Worm (Caenorhabditis elegans) whole organism, young adult: ENCODE measurements around the gene Y39G8B.5.

Experiments
- B0019.2 ChIP-seq: fragments of 200-800 bp; sonication (Bioruptor generic); conservative IDR thresholded peaks from 2 replicates; pipeline ENCODE4 v1.3.6; 2022; ENCODE audit warnings: missing genetic modification reagents, missing genetic modification characterization, missing compliant biosample characterization
- B0336.3 ChIP-seq: fragments of 200-800 bp; sonication (Bioruptor generic); IDR thresholded peaks from 2 replicates; pipeline ENCODE4 v1.3.6; 2022; ENCODE audit warnings: missing genetic modification characterization, missing compliant biosample characterization
- F22D6.2 ChIP-seq: sonication (generic microtip); optimal IDR thresholded peaks from 2 replicates; lab custom pipeline; 2016; ENCODE audit warnings: mild to moderate bottlenecking, missing genetic modification characterization, missing compliant biosample characterization
- F23B12.7 ChIP-seq: sonication (generic microtip); optimal IDR thresholded peaks from 2 replicates; lab custom pipeline; 2017; ENCODE audit warnings: missing genetic modification characterization, mild to moderate bottlenecking, missing compliant biosample characterization, antibody characterized with exemption, moderate library complexity; ENCODE audit not compliant: insufficient read depth
- F55B11.4 ChIP-seq: sonication (generic microtip); optimal IDR thresholded peaks from 2 replicates; lab custom pipeline; 2016; ENCODE audit warnings: missing compliant biosample characterization, missing genetic modification characterization, borderline replicate concordance; ENCODE audit not compliant: insufficient read depth
- F57C9.4 ChIP-seq: sonication (generic microtip); optimal IDR thresholded peaks from 2 replicates; lab custom pipeline; 2017; ENCODE audit warnings: mild to moderate bottlenecking, missing genetic modification characterization, missing compliant biosample characterization
- Y95B8A.8 ChIP-seq: fragments of 200-800 bp; sonication (Bioruptor generic); IDR thresholded peaks from 2 replicates; pipeline ENCODE4 v1.3.6; 2022; ENCODE audit warnings: missing genetic modification reagents, missing genetic modification characterization, missing compliant biosample characterization
- attf-5 ChIP-seq: fragments of 200-800 bp; sonication (Bioruptor generic); optimal IDR thresholded peaks from 2 replicates; lab custom pipeline; 2018; ENCODE audit warnings: mild to moderate bottlenecking, missing genetic modification characterization, missing compliant biosample characterization
- bed-1 ChIP-seq: fragments of 200-800 bp; sonication (Bioruptor generic); IDR thresholded peaks from 2 replicates; pipeline ENCODE4 v1.3.6; 2022; ENCODE audit warnings: missing genetic modification reagents, missing genetic modification characterization, missing compliant biosample characterization
- ccch-3 ChIP-seq: fragments of 200-800 bp; sonication (Bioruptor generic); optimal IDR thresholded peaks from 2 replicates; lab custom pipeline; 2018; ENCODE audit warnings: mild to moderate bottlenecking, missing genetic modification characterization, missing compliant biosample characterization
- cebp-1 ChIP-seq, 2 experiments: fragments of 200-800 bp in 1 of 2; sonication (Bioruptor generic) in 1 of 2; sonication (generic microtip) in 1 of 2; IDR thresholded peaks in 1 of 2; optimal IDR thresholded peaks in 1 of 2; 2 replicates each; pipeline versions ENCODE4 v1.3.6 to Lab custom; 2017 to 2022; ENCODE audit warnings: missing compliant biosample characterization in 2 of 2, missing genetic modification characterization in 2 of 2, mild to moderate bottlenecking in 1 of 2, missing genetic modification reagents in 1 of 2, moderate library complexity in 1 of 2
- ceh-79 ChIP-seq: sonication (generic microtip); optimal IDR thresholded peaks from 2 replicates; lab custom pipeline; 2017; ENCODE audit warnings: mild to moderate bottlenecking, missing genetic modification characterization, missing compliant biosample characterization
- chd-7 ChIP-seq: sonication (generic microtip); optimal IDR thresholded peaks from 2 replicates; lab custom pipeline; 2016; ENCODE audit warnings: mild to moderate bottlenecking, missing genetic modification characterization, moderate library complexity, missing compliant biosample characterization
- dox-1 ChIP-seq: fragments of 200-800 bp; sonication (Bioruptor generic); IDR thresholded peaks from 2 replicates; pipeline ENCODE4 v1.3.6; 2022; ENCODE audit warnings: missing genetic modification reagents, missing genetic modification characterization, missing compliant biosample characterization
- fkh-3 ChIP-seq: sonication (generic microtip); optimal IDR thresholded peaks from 2 replicates; lab custom pipeline; 2016; ENCODE audit warnings: mild to moderate bottlenecking, missing genetic modification characterization, missing compliant biosample characterization
- hlh-26 ChIP-seq: fragments of 200-800 bp; sonication (Bioruptor generic); conservative IDR thresholded peaks from 2 replicates; pipeline ENCODE4 v1.3.6; 2022; ENCODE audit warnings: missing genetic modification reagents, missing genetic modification characterization, missing compliant biosample characterization
- hrde-1 ChIP-seq: sonication (generic microtip); optimal IDR thresholded peaks from 2 replicates; lab custom pipeline; 2016; ENCODE audit warnings: missing genetic modification characterization, mild to moderate bottlenecking, missing compliant biosample characterization, moderate library complexity, missing genotype, missing genetic modification reagents, borderline replicate concordance
- hsf-1 ChIP-seq: fragments of 200-800 bp; sonication (Bioruptor generic); IDR thresholded peaks from 2 replicates; pipeline ENCODE4 v1.3.6; 2022; ENCODE audit warnings: missing genetic modification reagents, missing genetic modification characterization, missing compliant biosample characterization
- lag-1 ChIP-seq: fragments of 200-800 bp; sonication (Bioruptor generic); IDR thresholded peaks from 2 replicates; pipeline ENCODE4 v1.3.6; 2022; ENCODE audit warnings: missing genetic modification reagents, missing genetic modification characterization, missing compliant biosample characterization
- let-526 ChIP-seq: fragments of 200-800 bp; sonication (Bioruptor generic); IDR thresholded peaks from 2 replicates; pipeline ENCODE4 v1.3.6; 2022; ENCODE audit warnings: missing genetic modification reagents, missing genetic modification characterization, missing compliant biosample characterization
- let-607 ChIP-seq, 2 experiments: fragments of 200-800 bp in 1 of 2; sonication (Bioruptor generic) in 1 of 2; sonication (generic microtip) in 1 of 2; optimal IDR thresholded peaks; 2 replicates each; lab custom pipeline; 2016 to 2018; ENCODE audit warnings: mild to moderate bottlenecking in 2 of 2, missing compliant biosample characterization in 2 of 2, missing genetic modification characterization in 2 of 2, moderate library complexity in 2 of 2, missing genotype in 1 of 2
- lir-1 ChIP-seq: fragments of 200-800 bp; sonication (Bioruptor generic); conservative IDR thresholded peaks from 2 replicates; pipeline ENCODE4 v1.3.6; 2022; ENCODE audit warnings: missing genetic modification reagents, missing genetic modification characterization, missing compliant biosample characterization
- lsl-1 ChIP-seq: fragments of 200-800 bp; sonication (Bioruptor generic); optimal IDR thresholded peaks from 2 replicates; lab custom pipeline; 2018; ENCODE audit warnings: mild to moderate bottlenecking, missing genetic modification characterization, moderate library complexity, missing compliant biosample characterization
- lsy-27 ChIP-seq: sonication (generic microtip); optimal IDR thresholded peaks from 2 replicates; lab custom pipeline; 2017; ENCODE audit warnings: missing genetic modification characterization, mild to moderate bottlenecking, missing compliant biosample characterization, antibody characterized with exemption, missing genotype, borderline replicate concordance; ENCODE audit not compliant: insufficient read depth
- mcd-1 ChIP-seq: fragments of 200-800 bp; sonication (Bioruptor generic); IDR thresholded peaks from 2 replicates; pipeline ENCODE4 v1.3.6; 2022; ENCODE audit warnings: missing genetic modification reagents, missing genetic modification characterization, missing compliant biosample characterization
- nfya-2 ChIP-seq: fragments of 200-800 bp; sonication (Bioruptor generic); IDR thresholded peaks from 2 replicates; pipeline ENCODE4 v1.3.6; 2022; ENCODE audit warnings: missing genetic modification reagents, missing genetic modification characterization, missing compliant biosample characterization
- nhr-120 ChIP-seq: fragments of 200-800 bp; sonication (Bioruptor generic); IDR thresholded peaks from 2 replicates; pipeline ENCODE4 v1.3.6; 2022; ENCODE audit warnings: missing genetic modification characterization, missing compliant biosample characterization
- nhr-27 ChIP-seq: fragments of 200-800 bp; sonication (Bioruptor generic); optimal IDR thresholded peaks from 2 replicates; lab custom pipeline; 2018; ENCODE audit warnings: mild to moderate bottlenecking, missing genetic modification characterization, moderate library complexity, missing compliant biosample characterization
- nhr-80 ChIP-seq: sonication (generic microtip); optimal IDR thresholded peaks from 2 replicates; lab custom pipeline; 2016; ENCODE audit warnings: missing genetic modification characterization, missing compliant biosample characterization
- repo-1 ChIP-seq: sonication (generic microtip); optimal IDR thresholded peaks from 2 replicates; lab custom pipeline; 2017; ENCODE audit warnings: mild to moderate bottlenecking, missing genetic modification characterization, missing compliant biosample characterization
- sdz-38 ChIP-seq: sonication (generic microtip); optimal IDR thresholded peaks from 2 replicates; lab custom pipeline; 2016; ENCODE audit warnings: missing genotype, missing genetic modification characterization, missing compliant biosample characterization
- sea-2 ChIP-seq: fragments of 200-800 bp; sonication (Bioruptor generic); IDR thresholded peaks from 2 replicates; pipeline ENCODE4 v1.3.6; 2022; ENCODE audit warnings: missing genetic modification characterization, missing compliant biosample characterization
- snpc-4 ChIP-seq, 5 experiments: fragments of 150-350 bp in 1 of 5; sonication (generic microtip) in 4 of 5; optimal IDR thresholded peaks; 2 replicates each; lab custom pipeline; 2014 to 2018; ENCODE audit warnings: missing genetic modification characterization in 5 of 5, missing biosample characterization in 3 of 5, antibody characterized with exemption in 2 of 5, mild to moderate bottlenecking in 2 of 5, missing compliant biosample characterization in 2 of 5, missing genotype in 2 of 5, moderate library complexity in 2 of 5, missing genetic modification reagents in 1 of 5
- somi-1 ChIP-seq: fragments of 200-800 bp; sonication (Bioruptor generic); optimal IDR thresholded peaks from 2 replicates; lab custom pipeline; 2018; ENCODE audit warnings: mild to moderate bottlenecking, missing genetic modification characterization, missing compliant biosample characterization
- sptf-2 ChIP-seq: fragments of 200-800 bp; sonication (Bioruptor generic); optimal IDR thresholded peaks from 2 replicates; lab custom pipeline; 2018; ENCODE audit warnings: mild to moderate bottlenecking, missing genetic modification characterization, missing compliant biosample characterization
- tbp1 ChIP-seq: fragments of 200-800 bp; sonication (Bioruptor generic); optimal IDR thresholded peaks from 2 replicates; lab custom pipeline; 2018; ENCODE audit warnings: mild to moderate bottlenecking, missing genetic modification characterization, missing compliant biosample characterization
- tlf-1 ChIP-seq: fragments of 200-800 bp; sonication (Bioruptor generic); optimal IDR thresholded peaks from 2 replicates; lab custom pipeline; 2018; ENCODE audit warnings: mild to moderate bottlenecking, missing genetic modification characterization, missing compliant biosample characterization
- zfh-2 ChIP-seq: fragments of 200-800 bp; sonication (Bioruptor generic); conservative IDR thresholded peaks from 2 replicates; pipeline ENCODE4 v1.3.6; 2022; ENCODE audit warnings: missing genetic modification reagents, missing genetic modification characterization, missing compliant biosample characterization
- zim-3 ChIP-seq: sonication (generic microtip); optimal IDR thresholded peaks from 2 replicates; lab custom pipeline; 2017; ENCODE audit warnings: mild to moderate bottlenecking, missing genetic modification characterization, moderate library complexity, missing compliant biosample characterization
- ztf-18 ChIP-seq: sonication (generic microtip); optimal IDR thresholded peaks from 2 replicates; lab custom pipeline; 2016; ENCODE audit warnings: missing genotype, mild to moderate bottlenecking, missing genetic modification characterization, missing compliant biosample characterization
- ztf-22 ChIP-seq: fragments of 200-800 bp; sonication (Bioruptor generic); optimal IDR thresholded peaks from 2 replicates; lab custom pipeline; 2018; ENCODE audit warnings: mild to moderate bottlenecking, missing genetic modification characterization, moderate library complexity, missing compliant biosample characterization

Y39G8B.5 gene

ce11 chrII:13961567-13961966, 30.1 kb downstream of the Y39G8B.5 start:
- TF ChIP-seq B0019.2 (GFP tag; lab: Robert Waterston, UW) (no peak), tlf-1 (GFP tag; lab: Kevin White, UChicago) (no peak), zfh-2 (GFP tag; lab: Robert Waterston, UW) (peak; percentile 68), lag-1 (GFP tag; lab: Robert Waterston, UW) (no peak), zim-3 (tag; lab: Kevin White, UChicago) (no peak), F23B12.7 (tag; lab: Kevin White, UChicago) (no peak)

DNA sequence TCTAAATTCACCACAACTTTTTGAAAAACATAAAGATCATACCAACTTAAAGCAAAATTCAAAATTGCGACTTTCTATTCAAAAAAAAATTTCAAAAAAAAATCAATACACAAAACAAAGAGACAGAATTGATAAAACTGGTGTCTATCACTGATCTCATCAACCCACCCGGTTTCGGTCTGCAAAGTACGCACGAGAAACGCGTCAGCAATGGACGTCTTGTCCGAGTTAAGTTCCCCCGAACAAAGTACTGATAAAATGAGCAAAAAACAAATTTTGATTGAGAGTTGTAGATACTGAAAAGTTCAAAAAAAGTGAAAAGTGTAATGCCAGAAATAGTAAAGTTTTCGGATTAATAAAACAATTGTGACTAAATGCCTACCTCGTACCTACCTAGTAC, 33.3 kb downstream of the Y39G8B.5 start:
- TF ChIP-seq nhr-80 (peak; percentile 76), cebp-1 (GFP tag; IDR thresholded peaks at IDR 0.05; lab: Robert Waterston, UW) (no peak), cebp-1 (tag; optimal IDR thresholded peaks at IDR 0.05; lab: Kevin White, UChicago) (peak; percentile 18), hlh-26 (GFP tag; lab: Robert Waterston, UW) (no peak), mcd-1 (0 out of 2 replicates have a peak, but pooled peaks have one; percentile 14), ztf-18 (tag; lab: Kevin White, UChicago) (peak; percentile 80), zfh-2 (GFP tag; lab: Robert Waterston, UW) (no peak)
- TF ChIP-seq, all 124 proteins: peak for 4

ce11 chrII:13957437-13957836, 34.2 kb downstream of the Y39G8B.5 start, which contains the start of gene zip-3:
zip-3 (minus strand) TSS chrII:13957457.
- TF ChIP-seq sptf-2 (GFP tag; lab: Kevin White, UChicago) (no peak), nhr-80 (peak; percentile 64), hsf-1 (no peak), sdz-38 (tag; lab: Kevin White, UChicago) (no peak)

ce11 chrII:13956529-13956928, 35.1 kb downstream of the Y39G8B.5 start:
- TF ChIP-seq nfya-2 (GFP tag; lab: Robert Waterston, UW) (no peak), let-526 (GFP tag; lab: Robert Waterston, UW) (no peak), lir-1 (GFP tag; lab: Robert Waterston, UW) (no peak), tbp1 (peak; percentile 18), repo-1 (tag; lab: Kevin White, UChicago) (no peak), sptf-2 (GFP tag; lab: Kevin White, UChicago) (no peak), B0336.3 (GFP tag; lab: Robert Waterston, UW) (0 out of 2 replicates have a peak, but pooled peaks have one; percentile 27), F57C9.4 (no peak), F55B11.4 (tag; lab: Kevin White, UChicago) (no peak), ztf-22 (GFP tag; lab: Kevin White, UChicago) (peak; percentile 40), somi-1 (no peak), fkh-3 (tag; lab: Kevin White, UChicago) (no peak), chd-7 (tag; lab: Kevin White, UChicago) (peak; percentile 3), Y95B8A.8 (GFP tag; lab: Robert Waterston, UW) (no peak), bed-1 (GFP tag; lab: Robert Waterston, UW) (no peak), ceh-79 (tag; lab: Kevin White, UChicago) (no peak), F22D6.2 (no peak), hrde-1 (tag; lab: Kevin White, UChicago) (no peak), let-607 (tag; optimal IDR thresholded peaks at IDR 0.05; lab: Kevin White, UChicago) (no peak), nhr-27 (no peak), snpc-4 (GFP tag; optimal IDR thresholded peaks at IDR 0.05; lab: Kevin White, UChicago) (no peak), snpc-4 (tag; optimal IDR thresholded peaks at IDR 0.05; lab: Kevin White, UChicago) (no peak), lsy-27 (no peak), sea-2 (no peak), lsl-1 (GFP tag; lab: Kevin White, UChicago) (no peak), cebp-1 (GFP tag; IDR thresholded peaks at IDR 0.05; lab: Robert Waterston, UW) (peak; percentile 40; the same call in 1 of the 2 replicates), cebp-1 (tag; optimal IDR thresholded peaks at IDR 0.05; lab: Kevin White, UChicago) (peak; percentile 48), nhr-120 (no peak), attf-5 (GFP tag; lab: Kevin White, UChicago) (peak; percentile 35), dox-1 (GFP tag; lab: Robert Waterston, UW) (peak; percentile 62; the same call in 1 of the 2 replicates), ccch-3 (GFP tag; lab: Kevin White, UChicago) (no peak)
